Fruit fly (Drosophila melanogaster): ENCODE measurements around the gene CG14204.

Gene CG14204

dm6 chrX:19603953-19604352 is 20.5 kb downstream of the CG14204 start (continued):
- TF ChIP-seq trh (GFP tag; optimal IDR thresholded peaks at IDR 0.05) = no peak
- no peak for TF ChIP-seq Hr39 (optimal IDR thresholded peaks at IDR 0.05)
- peak; percentile 13 for TF ChIP-seq CG2875 (GFP tag; optimal IDR thresholded peaks at IDR 0.05)
- TF ChIP-seq luna (GFP tag; optimal IDR thresholded peaks at IDR 0.05) = no peak
- TF ChIP-seq CG18011 (GFP tag; optimal IDR thresholded peaks at IDR 0.05) = peak; percentile 26
- TF ChIP-seq br (optimal IDR thresholded peaks at IDR 0.05) = no peak
- peak; percentile 56; the same call in 1 of the 3 replicates for TF ChIP-seq B-H1 (GFP tag; IDR thresholded peaks at IDR 0.05)
- TF ChIP-seq pnt (GFP tag; optimal IDR thresholded peaks at IDR 0.05) = peak; percentile 43
- no peak for TF ChIP-seq Dll (GFP tag; IDR thresholded peaks at IDR 0.05; ENCODE audit: partially characterized antibody)
- no peak for TF ChIP-seq CG33557 (GFP tag; optimal IDR thresholded peaks at IDR 0.05)
- TF ChIP-seq lab (GFP tag; optimal IDR thresholded peaks at IDR 0.05) = peak; percentile 89
- TF ChIP-seq insv (GFP tag; optimal IDR thresholded peaks at IDR 0.05) = no peak
- peak; percentile 50 for TF ChIP-seq trem (tag; optimal IDR thresholded peaks at IDR 0.05)
- TF ChIP-seq CG9797 (GFP tag; optimal IDR thresholded peaks at IDR 0.05) = no peak
- TF ChIP-seq Awh (GFP tag; IDR thresholded peaks at IDR 0.05) = 0 out of 2 replicates have a peak, but pooled peaks have one; percentile 55
- TF ChIP-seq stwl (tag; optimal IDR thresholded peaks at IDR 0.05) = no peak
- peak; percentile 77 for TF ChIP-seq Fer1 (GFP tag; optimal IDR thresholded peaks at IDR 0.05)
- peak; percentile 18 for TF ChIP-seq CG17568 (GFP tag; optimal IDR thresholded peaks at IDR 0.05)
- TF ChIP-seq cas (GFP tag; IDR thresholded peaks at IDR 0.05) = 0 out of 2 replicates have a peak, but pooled peaks have one; percentile 38
- no peak for TF ChIP-seq CG12299 (tag; optimal IDR thresholded peaks at IDR 0.05)
- TF ChIP-seq CG8089 (GFP tag; optimal IDR thresholded peaks at IDR 0.05) = no peak
- TF ChIP-seq Six4 (GFP tag; optimal IDR thresholded peaks at IDR 0.05) = peak; percentile 62
- peak; percentile 24 for TF ChIP-seq CG10462 (GFP tag; optimal IDR thresholded peaks at IDR 0.05)
- 0 out of 3 replicates have a peak, but pooled peaks have one; percentile 27 for TF ChIP-seq Optix (GFP tag; IDR thresholded peaks at IDR 0.05)
- TF ChIP-seq fru (optimal IDR thresholded peaks at IDR 0.05) = no peak
- TF ChIP-seq danr (GFP tag; IDR thresholded peaks at IDR 0.05) = peak; percentile 53
- peak; percentile 75 for TF ChIP-seq unpg (GFP tag; optimal IDR thresholded peaks at IDR 0.05)
- TF ChIP-seq ftz-f1 (GFP tag; optimal IDR thresholded peaks at IDR 0.05) = no peak
- TF ChIP-seq CG14965 (GFP tag; optimal IDR thresholded peaks at IDR 0.05; ENCODE audit: borderline replicate concordance) = no peak
- peak; percentile 73 for TF ChIP-seq NFAT (GFP tag; IDR thresholded peaks at IDR 0.05)
- peak; percentile 55 for TF ChIP-seq CG15011 (GFP tag; optimal IDR thresholded peaks at IDR 0.05)
- peak; percentile 49 for TF ChIP-seq CG6272 (GFP tag; IDR thresholded peaks at IDR 0.05)
- no peak for TF ChIP-seq CG17912 (GFP tag; optimal IDR thresholded peaks at IDR 0.05)
- peak; percentile 66 for TF ChIP-seq CG10543 (GFP tag; optimal IDR thresholded peaks at IDR 0.05)
- peak; percentile 75 for TF ChIP-seq MBD-R2 (GFP tag; IDR thresholded peaks at IDR 0.05)
- TF ChIP-seq CG12219 (GFP tag; optimal IDR thresholded peaks at IDR 0.05) = peak; percentile 53
- TF ChIP-seq CoRest (tag; optimal IDR thresholded peaks at IDR 0.05) = peak; percentile 70
- peak; percentile 30 for TF ChIP-seq CG12104 (GFP tag; optimal IDR thresholded peaks at IDR 0.05)
- no peak for TF ChIP-seq Dfd (GFP tag; optimal IDR thresholded peaks at IDR 0.05)
- peak; percentile 2 for TF ChIP-seq maf-S (GFP tag; optimal IDR thresholded peaks at IDR 0.05)
- TF ChIP-seq CG11504 (tag; optimal IDR thresholded peaks at IDR 0.05) = peak; percentile 87
- TF ChIP-seq tx (GFP tag; optimal IDR thresholded peaks at IDR 0.05) = peak; percentile 20
- TF ChIP-seq jigr1 (GFP tag; IDR thresholded peaks at IDR 0.05) = peak; percentile 59; the same call in 1 of the 3 replicates
- no peak for TF ChIP-seq hb (GFP tag; IDR thresholded peaks at IDR 0.05; ENCODE audit: partially characterized antibody)
- TF ChIP-seq Lpt (GFP tag; optimal IDR thresholded peaks at IDR 0.05) = no peak
- TF ChIP-seq gro (GFP tag; optimal IDR thresholded peaks at IDR 0.05) = peak; percentile 54
- TF ChIP-seq gce (GFP tag; IDR thresholded peaks at IDR 0.05) = peak; percentile 60; the same call in 1 of the 3 replicates
- peak; percentile 43 for TF ChIP-seq bab2 (GFP tag; optimal IDR thresholded peaks at IDR 0.05)
- TF ChIP-seq CG6791 (GFP tag; IDR thresholded peaks at IDR 0.05; ENCODE audit: partially characterized antibody) = no peak
- peak; percentile 45; the same call in 1 of the 2 replicates for TF ChIP-seq Lim3 (GFP tag; IDR thresholded peaks at IDR 0.05)
- TF ChIP-seq crol (GFP tag; IDR thresholded peaks at IDR 0.05) = no peak
- peak; percentile 58 for TF ChIP-seq Camta (GFP tag; optimal IDR thresholded peaks at IDR 0.05)
